Fruit fly (Drosophila melanogaster) whole organism, embryonic: Measurements from ENCODE around the gene CG33160.

Experiments used
- Antp ChIP-seq: fragments of 200-800 bp; sonication (Bioruptor generic); optimal IDR thresholded peaks from 3 replicates; lab custom pipeline; 2016; ENCODE audit warnings: missing biosample characterization, missing genetic modification characterization
- CG1024 ChIP-seq: fragments of 200-800 bp; sonication (Bioruptor generic); IDR thresholded peaks from 2 replicates; pipeline ENCODE4 v1.3.6; 2022; ENCODE audit warnings: missing biosample characterization, missing genetic modification characterization
- CG10565 ChIP-seq: fragments of 200-800 bp; sonication (Bioruptor generic); optimal IDR thresholded peaks from 3 replicates; lab custom pipeline; 2016; ENCODE audit warnings: missing biosample characterization, mild to moderate bottlenecking, missing genetic modification characterization
- CG12219 ChIP-seq: fragments of 200-800 bp; sonication (Bioruptor generic); optimal IDR thresholded peaks from 3 replicates; lab custom pipeline; 2018; ENCODE audit warnings: missing biosample characterization, mild to moderate bottlenecking, missing genetic modification characterization
- CG12391 ChIP-seq: fragments of 200-800 bp; sonication (Bioruptor generic); optimal IDR thresholded peaks from 3 replicates; lab custom pipeline; 2018; ENCODE audit warnings: missing biosample characterization, mild to moderate bottlenecking, missing genetic modification characterization, moderate library complexity
- CG15073 ChIP-seq: fragments of 200-800 bp; sonication (Bioruptor generic); optimal IDR thresholded peaks from 2 replicates; lab custom pipeline; 2016; ENCODE audit warnings: missing biosample characterization, missing genetic modification characterization
- CG17328 ChIP-seq: fragments of 200-800 bp; sonication (Bioruptor generic); IDR thresholded peaks from 2 replicates; pipeline ENCODE4 v1.3.6; 2022; ENCODE audit warnings: missing biosample characterization, missing genetic modification characterization
- CG1792 ChIP-seq: fragments of 200-800 bp; sonication (Bioruptor generic); optimal IDR thresholded peaks from 2 replicates; lab custom pipeline; 2016; ENCODE audit warnings: missing biosample characterization, missing genetic modification characterization
- CG3163 ChIP-seq: fragments of 200-800 bp; sonication (Bioruptor generic); optimal IDR thresholded peaks from 3 replicates; lab custom pipeline; 2016; ENCODE audit warnings: missing biosample characterization, missing genetic modification characterization
- CG33213 ChIP-seq: fragments of 200-800 bp; sonication (Bioruptor generic); optimal IDR thresholded peaks from 3 replicates; lab custom pipeline; 2016; ENCODE audit warnings: missing biosample characterization, missing genetic modification characterization
- CG4360 ChIP-seq: fragments of 200-800 bp; sonication (Bioruptor generic); IDR thresholded peaks from 2 replicates; pipeline ENCODE4 v1.3.6; 2022; ENCODE audit warnings: missing biosample characterization, missing genetic modification characterization
- CG5180 ChIP-seq: fragments of 200-800 bp; sonication (Bioruptor generic); optimal IDR thresholded peaks from 3 replicates; lab custom pipeline; 2017; ENCODE audit warnings: missing biosample characterization, missing genetic modification characterization, mild to moderate bottlenecking, moderate library complexity, missing genetic modification reagents
- CG9876 ChIP-seq: fragments of 200-800 bp; sonication (Bioruptor generic); optimal IDR thresholded peaks from 2 replicates; lab custom pipeline; 2016; ENCODE audit warnings: missing biosample characterization, missing genetic modification characterization
- CrebB ChIP-seq: fragments of 200-800 bp; sonication (Bioruptor generic); optimal IDR thresholded peaks from 3 replicates; lab custom pipeline; 2018; ENCODE audit warnings: missing biosample characterization, mild to moderate bottlenecking, missing genetic modification characterization
- Dek ChIP-seq: fragments of 200-800 bp; sonication (Bioruptor generic); optimal IDR thresholded peaks from 3 replicates; lab custom pipeline; 2019; ENCODE audit warnings: missing biosample characterization, mild to moderate bottlenecking, missing genetic modification characterization, moderate library complexity
- Dfd ChIP-seq, 2 experiments: fragments of >200 bp; optimal IDR thresholded peaks; 2 replicates each; lab custom pipeline; 2017; ENCODE audit warnings: missing biosample characterization in 2 of 2, missing genetic modification characterization in 2 of 2
- Dref ChIP-seq: fragments of 200-800 bp; sonication (Bioruptor generic); IDR thresholded peaks from 2 replicates; pipeline ENCODE4 v1.3.6; 2022; ENCODE audit warnings: missing biosample characterization, missing genetic modification characterization
- E2f1 ChIP-seq: fragments of 200-800 bp; sonication (Bioruptor generic); IDR thresholded peaks from 2 replicates; pipeline ENCODE4 v1.3.6; 2022; ENCODE audit warnings: missing biosample characterization, missing genetic modification characterization
- GATAe ChIP-seq: fragments of 200-800 bp; sonication (Bioruptor generic); conservative IDR thresholded peaks from 2 replicates; pipeline ENCODE4 v1.3.6; 2022; ENCODE audit warnings: missing biosample characterization, missing genetic modification characterization
- Hmr ChIP-seq: fragments of 200-800 bp; sonication (Bioruptor generic); optimal IDR thresholded peaks from 3 replicates; lab custom pipeline; 2017; ENCODE audit warnings: mild to moderate bottlenecking, missing biosample characterization, missing genetic modification reagents, missing genetic modification characterization
- Hmx ChIP-seq: fragments of 200-800 bp; sonication (Bioruptor generic); optimal IDR thresholded peaks from 2 replicates; lab custom pipeline; 2016; ENCODE audit warnings: missing biosample characterization, missing genetic modification characterization
- MESR4 ChIP-seq: fragments of 200-800 bp; sonication (Bioruptor generic); optimal IDR thresholded peaks from 2 replicates; lab custom pipeline; 2018; ENCODE audit warnings: missing biosample characterization, mild to moderate bottlenecking, missing genetic modification characterization, moderate library complexity
- Max ChIP-seq: fragments of 200-800 bp; sonication (Bioruptor generic); optimal IDR thresholded peaks from 2 replicates; lab custom pipeline; 2016; ENCODE audit warnings: missing biosample characterization, mild to moderate bottlenecking, missing genetic modification characterization
- Meics ChIP-seq: fragments of 200-800 bp; sonication (Bioruptor generic); optimal IDR thresholded peaks from 2 replicates; lab custom pipeline; 2017; ENCODE audit warnings: missing biosample characterization, mild to moderate bottlenecking, missing genetic modification characterization
- Sin3A ChIP-seq: fragments of >200 bp; optimal IDR thresholded peaks from 2 replicates; lab custom pipeline; 2018
- Sox100B ChIP-seq: fragments of 200-800 bp; sonication (Bioruptor generic); optimal IDR thresholded peaks from 3 replicates; lab custom pipeline; 2018; ENCODE audit warnings: missing biosample characterization, mild to moderate bottlenecking, missing genetic modification characterization
- Trl ChIP-seq, 3 experiments: fragments of >200 bp in 2 of 3; fragments of 200-800 bp in 1 of 3; sonication (Bioruptor generic) in 1 of 3; optimal IDR thresholded peaks; 2 replicates in 1 of 3; 3 replicates in 2 of 3; lab custom pipeline; 2016 to 2017; ENCODE audit warnings: missing biosample characterization in 1 of 3, missing genetic modification characterization in 1 of 3
- Vsx1 ChIP-seq: fragments of 200-800 bp; sonication (Bioruptor generic); optimal IDR thresholded peaks from 2 replicates; lab custom pipeline; 2017; ENCODE audit warnings: missing biosample characterization, mild to moderate bottlenecking, missing genetic modification characterization, missing genetic modification reagents
- ase ChIP-seq: fragments of 200-800 bp; sonication (Bioruptor generic); IDR thresholded peaks from 3 replicates; pipeline ENCODE4 v1.3.6; 2022; ENCODE audit warnings: missing biosample characterization, missing genetic modification characterization
- bcd ChIP-seq: fragments of 200-800 bp; sonication (Bioruptor generic); optimal IDR thresholded peaks from 2 replicates; lab custom pipeline; 2017; ENCODE audit warnings: missing biosample characterization, mild to moderate bottlenecking, missing genetic modification characterization
- bigmax ChIP-seq: fragments of 200-800 bp; sonication (Bioruptor generic); optimal IDR thresholded peaks from 2 replicates; lab custom pipeline; 2018; ENCODE audit warnings: missing biosample characterization, mild to moderate bottlenecking, missing genetic modification characterization
- bowl ChIP-seq: fragments of 200-800 bp; sonication (Bioruptor generic); IDR thresholded peaks from 2 replicates; pipeline ENCODE4 v1.3.6; 2022; ENCODE audit warnings: missing biosample characterization, missing genetic modification characterization
- cato ChIP-seq: fragments of 200-800 bp; sonication (Bioruptor generic); optimal IDR thresholded peaks from 2 replicates; lab custom pipeline; 2016; ENCODE audit warnings: missing biosample characterization, missing genetic modification characterization, borderline replicate concordance
- caup ChIP-seq: fragments of 200-800 bp; sonication (Bioruptor generic); optimal IDR thresholded peaks from 3 replicates; lab custom pipeline; 2017; ENCODE audit warnings: missing biosample characterization, mild to moderate bottlenecking, missing genetic modification characterization, moderate library complexity; ENCODE audit not compliant: severe bottlenecking
- chif ChIP-seq, 2 experiments: fragments of 200-800 bp; sonication (Bioruptor generic); optimal IDR thresholded peaks; 3 replicates each; lab custom pipeline; 2016; ENCODE audit warnings: missing biosample characterization in 2 of 2, missing genetic modification characterization in 2 of 2
- dan ChIP-seq: fragments of 200-800 bp; sonication (Bioruptor generic); IDR thresholded peaks from 2 replicates; pipeline ENCODE4 v1.3.6; 2022; ENCODE audit warnings: missing biosample characterization, missing genetic modification characterization
- danr ChIP-seq: fragments of 200-800 bp; sonication (Bioruptor generic); IDR thresholded peaks from 2 replicates; pipeline ENCODE4 v1.3.6; 2022; ENCODE audit warnings: missing biosample characterization, missing genetic modification characterization
- dimm ChIP-seq: fragments of 200-800 bp; sonication (Bioruptor generic); IDR thresholded peaks from 2 replicates; pipeline ENCODE4 v1.3.6; 2022; ENCODE audit warnings: missing biosample characterization, missing genetic modification characterization
- dpn ChIP-seq, 2 experiments: fragments of 200-800 bp; sonication (Bioruptor generic); optimal IDR thresholded peaks; 3 replicates each; lab custom pipeline; 2016; ENCODE audit warnings: missing biosample characterization in 2 of 2, missing genetic modification characterization in 2 of 2
- fru ChIP-seq: fragments of >200 bp; optimal IDR thresholded peaks from 2 replicates; lab custom pipeline; 2017
- gem ChIP-seq: fragments of 200-800 bp; sonication (Bioruptor generic); optimal IDR thresholded peaks from 2 replicates; lab custom pipeline; 2019; ENCODE audit warnings: missing biosample characterization, mild to moderate bottlenecking, missing genetic modification characterization, moderate library complexity
- grn ChIP-seq: fragments of 200-800 bp; sonication (Bioruptor generic); optimal IDR thresholded peaks from 3 replicates; lab custom pipeline; 2017; ENCODE audit warnings: missing biosample characterization, missing genetic modification characterization
- insv ChIP-seq, 2 experiments: fragments of 200-800 bp; sonication (Bioruptor generic); optimal IDR thresholded peaks; 3 replicates each; lab custom pipeline; 2016 to 2018; ENCODE audit warnings: missing biosample characterization in 2 of 2, missing genetic modification characterization in 2 of 2
- onecut ChIP-seq: fragments of 200-800 bp; sonication (Bioruptor generic); IDR thresholded peaks from 2 replicates; pipeline ENCODE4 v1.3.6; 2022; ENCODE audit warnings: missing biosample characterization, missing genetic modification characterization
- schlank ChIP-seq: fragments of 200-800 bp; sonication (Bioruptor generic); optimal IDR thresholded peaks from 2 replicates; lab custom pipeline; 2018; ENCODE audit warnings: missing biosample characterization, mild to moderate bottlenecking, missing genetic modification characterization
- sens-2 ChIP-seq: fragments of 200-800 bp; sonication (Bioruptor generic); IDR thresholded peaks from 2 replicates; pipeline ENCODE4 v1.3.6; 2022; ENCODE audit warnings: missing biosample characterization, missing genetic modification characterization
- so ChIP-seq: fragments of 200-800 bp; sonication (Bioruptor generic); IDR thresholded peaks from 3 replicates; pipeline ENCODE4 v1.3.6; 2022; ENCODE audit warnings: missing biosample characterization, missing genetic modification characterization
- tna ChIP-seq: fragments of 200-800 bp; sonication (Bioruptor generic); IDR thresholded peaks from 2 replicates; pipeline ENCODE4 v1.3.6; 2022; ENCODE audit warnings: missing biosample characterization, missing genetic modification characterization; ENCODE audit not compliant: partially characterized antibody
- vnd ChIP-seq: fragments of 200-800 bp; sonication (Bioruptor generic); IDR thresholded peaks from 3 replicates; pipeline ENCODE4 v1.3.6; 2022; ENCODE audit warnings: missing biosample characterization, missing genetic modification characterization; ENCODE audit not compliant: partially characterized antibody

The CG33160 gene

DNA sequence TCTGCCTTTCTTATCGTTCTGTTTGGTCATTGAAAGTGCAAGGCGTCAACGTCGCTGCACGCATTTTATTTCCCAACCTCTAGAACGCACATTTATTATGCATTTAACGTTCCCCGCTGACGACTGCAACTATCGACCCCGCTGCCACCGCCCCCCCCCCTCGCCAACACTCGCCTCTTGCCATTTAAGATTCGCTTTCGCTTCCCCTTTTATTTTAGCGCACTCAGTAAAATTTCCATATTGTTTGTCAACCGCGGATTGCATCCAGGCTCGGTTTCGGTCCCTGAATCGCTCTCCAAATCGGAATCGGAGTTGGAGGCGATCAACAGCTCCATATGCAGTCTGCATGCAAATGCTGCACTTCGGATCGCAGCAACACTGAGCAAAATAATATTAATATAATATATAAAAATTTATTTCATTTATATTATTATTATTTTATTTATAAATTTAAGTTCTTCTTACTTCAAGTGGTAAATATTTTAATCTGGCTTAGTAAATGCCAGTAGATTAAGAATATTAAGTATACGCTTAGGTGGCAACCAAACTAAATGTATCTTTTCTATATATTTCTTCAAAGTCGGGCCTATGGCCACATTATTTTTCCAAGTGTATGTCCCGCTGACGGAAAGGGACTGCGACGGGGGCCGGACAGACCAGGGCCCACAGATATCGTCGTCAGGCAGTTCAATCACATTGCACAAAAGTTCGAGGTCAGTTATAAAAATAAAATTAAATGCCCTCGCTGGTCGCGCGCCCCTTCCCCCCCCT is 34.6 kb upstream of the CG33160 start (continued):
- no peak for TF ChIP-seq bowl (GFP tag; lab: Robert Waterston, UW)
- TF ChIP-seq CG15073 (GFP tag; lab: Kevin White, UChicago), result no peak
- no peak for TF ChIP-seq Sin3A
- TF ChIP-seq Hmr (GFP tag; lab: Kevin White, UChicago), result no peak
- TF ChIP-seq Hmx, result no peak
- no peak for TF ChIP-seq CG33213
- no peak for TF ChIP-seq Dek
- TF ChIP-seq Max, result no peak
- TF ChIP-seq CG1792 (GFP tag; lab: Kevin White, UChicago), result no peak
- TF ChIP-seq dimm (GFP tag; lab: Robert Waterston, UW), result peak; percentile 6; the same call in 1 of the 2 replicates
- peak; percentile 28 for TF ChIP-seq Sox100B (GFP tag; lab: Kevin White, UChicago)
- TF ChIP-seq dan (GFP tag; lab: Robert Waterston, UW), result no peak
- TF ChIP-seq MESR4 (GFP tag; lab: Kevin White, UChicago), result no peak
- TF ChIP-seq vnd (GFP tag; lab: Robert Waterston, UW), result no peak
- no peak for TF ChIP-seq CG3163 (GFP tag; lab: Kevin White, UChicago)
- TF ChIP-seq ase, result no peak
- TF ChIP-seq CG4360, result no peak
- TF ChIP-seq E2f1 (GFP tag; lab: Robert Waterston, UW), result no peak
- TF ChIP-seq CG9876 (GFP tag; lab: Kevin White, UChicago), result no peak

DNA sequence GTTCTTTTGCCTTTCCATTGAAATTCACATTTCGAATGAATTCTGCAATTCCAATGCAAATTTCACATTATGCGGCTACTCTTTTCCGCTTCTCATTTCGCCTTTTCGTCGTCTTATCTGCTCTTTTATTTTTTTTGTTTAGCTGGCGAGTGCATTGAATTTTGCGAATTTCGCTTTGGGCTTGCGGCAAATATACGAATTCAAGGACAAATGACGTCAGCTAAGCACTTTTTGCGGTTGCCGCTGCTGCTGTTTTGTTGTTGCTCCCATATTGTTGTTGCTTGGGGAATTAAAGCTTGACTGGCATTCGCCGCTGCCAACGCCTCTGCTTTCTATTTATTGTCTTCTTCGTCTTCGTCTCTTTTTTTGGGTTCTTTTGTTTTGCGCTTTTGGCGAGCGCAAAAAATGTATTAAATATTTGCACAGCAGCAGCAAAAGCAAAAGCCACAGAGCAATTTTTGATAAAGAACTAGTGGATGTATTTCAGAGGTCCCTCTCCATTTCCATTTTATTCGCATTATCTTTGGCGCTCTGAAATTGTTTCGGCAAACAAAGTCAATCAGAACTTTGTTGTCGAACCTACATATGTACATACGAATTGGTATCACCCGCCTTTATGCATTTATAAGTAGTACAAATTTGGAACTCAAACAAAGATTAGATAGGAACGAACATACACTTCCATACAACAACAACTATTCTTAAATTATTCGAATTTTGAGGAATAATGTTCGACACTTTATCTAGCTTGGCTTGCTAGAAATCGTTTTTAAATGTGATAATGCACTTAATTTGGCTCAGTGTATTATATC is 33.8 kb upstream of the CG33160 start:
- no peak for TF ChIP-seq sens-2 (GFP tag; lab: Robert Waterston, UW)
- TF ChIP-seq Dfd (GFP tag; optimal IDR thresholded peaks at IDR 0.05; lab: Kevin White, UChicago), result no peak
- no peak for TF ChIP-seq bcd (GFP tag; lab: Kevin White, UChicago)
- TF ChIP-seq CG12391, result peak; percentile 2
- TF ChIP-seq CG12219 (GFP tag; lab: Kevin White, UChicago), result no peak
- TF ChIP-seq chif (GFP tag; optimal IDR thresholded peaks at IDR 0.05; lab: Kevin White, UChicago), result no peak
- no peak for TF ChIP-seq so (GFP tag; lab: Robert Waterston, UW)
- TF ChIP-seq GATAe (GFP tag; lab: Robert Waterston, UW), result peak; percentile 42; the same call in 1 of the 2 replicates
- TF ChIP-seq CG10565 (GFP tag; lab: Kevin White, UChicago), result no peak
- TF ChIP-seq Trl (optimal IDR thresholded peaks at IDR 0.05; lab: Kevin White, UChicago), result no peak
- TF ChIP-seq Trl (GFP tag; optimal IDR thresholded peaks at IDR 0.05; lab: Kevin White, UChicago), result no peak
- no peak for TF ChIP-seq insv (GFP tag; optimal IDR thresholded peaks at IDR 0.05; lab: Kevin White, UChicago)
- TF ChIP-seq Meics (GFP tag; lab: Kevin White, UChicago), result no peak
- TF ChIP-seq gem (tag; lab: Kevin White, UChicago), result peak; percentile 13
- no peak for TF ChIP-seq bigmax (GFP tag; lab: Kevin White, UChicago)
- no peak for TF ChIP-seq caup (GFP tag; lab: Kevin White, UChicago)
- TF ChIP-seq CG5180 (GFP tag; lab: Kevin White, UChicago), result no peak
- TF ChIP-seq danr (GFP tag; lab: Robert Waterston, UW), result no peak
- no peak for TF ChIP-seq Vsx1 (GFP tag; lab: Kevin White, UChicago)
- no peak for TF ChIP-seq dpn (GFP tag; optimal IDR thresholded peaks at IDR 0.05; lab: Kevin White, UChicago)
- no peak for TF ChIP-seq fru (lab: Kevin White, UChicago)
- no peak for TF ChIP-seq onecut (GFP tag; lab: Robert Waterston, UW)
- peak; percentile 17; the same call in 1 of the 2 replicates for TF ChIP-seq CG17328 (GFP tag; lab: Robert Waterston, UW)
- no peak for TF ChIP-seq CG1024 (GFP tag; lab: Robert Waterston, UW)
- TF ChIP-seq tna (GFP tag; lab: Robert Waterston, UW), result no peak
- TF ChIP-seq schlank (tag; lab: Kevin White, UChicago), result no peak
- peak; percentile 51 for TF ChIP-seq grn (GFP tag; lab: Kevin White, UChicago)
- TF ChIP-seq cato (GFP tag; lab: Kevin White, UChicago), result no peak
- no peak for TF ChIP-seq Antp (GFP tag; lab: Kevin White, UChicago)
- TF ChIP-seq Dref, result no peak
- TF ChIP-seq CrebB (tag; lab: Kevin White, UChicago), result no peak
